Fruit fly (Drosophila melanogaster) whole organism, prepupa: ENCODE measurements around the gene Hrd3.

ENCODE experiments used
- CG10631 ChIP-seq: fragments of 200-800 bp; sonication (Bioruptor generic); optimal IDR thresholded peaks from 2 replicates; lab custom pipeline; 2016; ENCODE audit warnings: missing biosample characterization, missing genetic modification characterization
- CG10669 ChIP-seq: fragments of 200-800 bp; sonication (Bioruptor generic); optimal IDR thresholded peaks from 3 replicates; lab custom pipeline; 2018; ENCODE audit warnings: missing biosample characterization, mild to moderate bottlenecking, missing genetic modification characterization, moderate library complexity
- CG11294 ChIP-seq: fragments of 200-800 bp; sonication (Bioruptor generic); IDR thresholded peaks from 2 replicates; pipeline ENCODE4 v1.3.6; 2022; ENCODE audit warnings: missing biosample characterization, missing genetic modification characterization
- CG11762 ChIP-seq: fragments of 200-800 bp; sonication (Bioruptor generic); optimal IDR thresholded peaks from 3 replicates; lab custom pipeline; 2016; ENCODE audit warnings: missing biosample characterization, missing genetic modification characterization; ENCODE audit not compliant: insufficient read depth
- CG11902 ChIP-seq: fragments of 200-800 bp; sonication (Bioruptor generic); optimal IDR thresholded peaks from 3 replicates; lab custom pipeline; 2016; ENCODE audit warnings: missing biosample characterization, missing genetic modification characterization
- CG1621 ChIP-seq: fragments of 200-800 bp; sonication (Bioruptor generic); optimal IDR thresholded peaks from 3 replicates; lab custom pipeline; 2018; ENCODE audit warnings: missing biosample characterization, mild to moderate bottlenecking, missing genetic modification characterization
- CG16779 ChIP-seq: fragments of 200-800 bp; sonication (Bioruptor generic); optimal IDR thresholded peaks from 3 replicates; lab custom pipeline; 2017; ENCODE audit warnings: missing biosample characterization, mild to moderate bottlenecking, missing genetic modification characterization
- CG31627 ChIP-seq: fragments of 200-800 bp; sonication (Bioruptor generic); optimal IDR thresholded peaks from 3 replicates; lab custom pipeline; 2016; ENCODE audit warnings: missing biosample characterization, missing genetic modification characterization
- CG32006 ChIP-seq: fragments of 200-800 bp; sonication (Bioruptor generic); optimal IDR thresholded peaks from 3 replicates; lab custom pipeline; 2017; ENCODE audit warnings: missing biosample characterization, mild to moderate bottlenecking, missing genetic modification characterization
- CG3919 ChIP-seq: fragments of 200-800 bp; sonication (Bioruptor generic); optimal IDR thresholded peaks from 3 replicates; lab custom pipeline; 2016; ENCODE audit warnings: missing biosample characterization, missing genetic modification characterization
- CG6163 ChIP-seq: fragments of 200-800 bp; sonication (Bioruptor generic); IDR thresholded peaks from 3 replicates; pipeline ENCODE4 v1.3.6; 2022; ENCODE audit warnings: missing biosample characterization, missing genetic modification characterization
- CG6276 ChIP-seq: fragments of 200-800 bp; sonication (Bioruptor generic); optimal IDR thresholded peaks from 2 replicates; lab custom pipeline; 2017; ENCODE audit warnings: missing biosample characterization, mild to moderate bottlenecking, missing genetic modification characterization
- CG6792 ChIP-seq: fragments of 200-800 bp; sonication (Bioruptor generic); optimal IDR thresholded peaks from 3 replicates; lab custom pipeline; 2016; ENCODE audit warnings: missing biosample characterization, missing genetic modification characterization
- CG6808 ChIP-seq: fragments of 200-800 bp; sonication (Bioruptor generic); optimal IDR thresholded peaks from 3 replicates; lab custom pipeline; 2017; ENCODE audit warnings: missing biosample characterization, missing genetic modification characterization, mild to moderate bottlenecking, moderate library complexity, missing genetic modification reagents
- CG7368 ChIP-seq: fragments of 200-800 bp; sonication (Bioruptor generic); optimal IDR thresholded peaks from 3 replicates; lab custom pipeline; 2016; ENCODE audit warnings: missing biosample characterization, missing genetic modification characterization
- CG8119 ChIP-seq: fragments of 200-800 bp; sonication (Bioruptor generic); IDR thresholded peaks from 3 replicates; pipeline ENCODE4 v1.3.6; 2022; ENCODE audit warnings: missing biosample characterization, missing genetic modification characterization
- CG8319 ChIP-seq: fragments of 200-800 bp; sonication (Bioruptor generic); optimal IDR thresholded peaks from 3 replicates; lab custom pipeline; 2016; ENCODE audit warnings: missing biosample characterization, missing genetic modification characterization
- CG8632 ChIP-seq: fragments of 200-800 bp; sonication (Bioruptor generic); optimal IDR thresholded peaks from 3 replicates; lab custom pipeline; 2016; ENCODE audit warnings: missing biosample characterization, missing genetic modification characterization
- CG9139 ChIP-seq: fragments of 200-800 bp; sonication (Bioruptor generic); optimal IDR thresholded peaks from 3 replicates; lab custom pipeline; 2017; ENCODE audit warnings: missing biosample characterization, mild to moderate bottlenecking, missing genetic modification characterization
- Eip75B ChIP-seq: fragments of 200-800 bp; sonication (Bioruptor generic); optimal IDR thresholded peaks from 3 replicates; lab custom pipeline; 2016; ENCODE audit warnings: missing biosample characterization, missing genetic modification characterization
- Eip78C ChIP-seq: fragments of 200-800 bp; sonication (Bioruptor generic); peaks from one replicate; lab custom pipeline; 2016; ENCODE audit warnings: missing biosample characterization, missing genetic modification characterization
- Eip93F ChIP-seq: fragments of 200-800 bp; sonication (Bioruptor generic); optimal IDR thresholded peaks from 2 replicates; lab custom pipeline; 2016; ENCODE audit warnings: missing biosample characterization, mild to moderate bottlenecking, missing genetic modification characterization
- Ets21C ChIP-seq: fragments of 200-800 bp; sonication (Bioruptor generic); optimal IDR thresholded peaks from 3 replicates; lab custom pipeline; 2016; ENCODE audit warnings: missing biosample characterization, missing genetic modification characterization
- Ets96B ChIP-seq: fragments of 200-800 bp; optimal IDR thresholded peaks from 2 replicates; lab custom pipeline; 2019; ENCODE audit warnings: missing biosample characterization, mild to moderate bottlenecking, missing genetic modification characterization, moderate library complexity
- Hr4 ChIP-seq: fragments of 200-800 bp; sonication (Bioruptor generic); optimal IDR thresholded peaks from 3 replicates; lab custom pipeline; 2016; ENCODE audit warnings: missing biosample characterization, missing genetic modification characterization
- Lpt ChIP-seq: fragments of 200-800 bp; sonication (Bioruptor generic); optimal IDR thresholded peaks from 3 replicates; lab custom pipeline; 2016; ENCODE audit warnings: missing biosample characterization, missing genetic modification characterization
- Met ChIP-seq: fragments of 200-800 bp; sonication (Bioruptor generic); optimal IDR thresholded peaks from 3 replicates; lab custom pipeline; 2016; ENCODE audit warnings: missing biosample characterization, missing genetic modification characterization
- OdsH ChIP-seq: fragments of 200-800 bp; sonication (Bioruptor generic); optimal IDR thresholded peaks from 3 replicates; lab custom pipeline; 2016; ENCODE audit warnings: missing biosample characterization, missing genetic modification characterization
- Smox ChIP-seq: fragments of 200-800 bp; sonication (Bioruptor generic); optimal IDR thresholded peaks from 3 replicates; lab custom pipeline; 2016; ENCODE audit warnings: missing biosample characterization, missing genetic modification characterization
- Sox102F ChIP-seq: fragments of 200-800 bp; sonication (Bioruptor generic); optimal IDR thresholded peaks from 2 replicates; lab custom pipeline; 2016; ENCODE audit warnings: missing biosample characterization, mild to moderate bottlenecking, missing genetic modification characterization
- Sox14 ChIP-seq: fragments of 200-800 bp; sonication (Bioruptor generic); optimal IDR thresholded peaks from 3 replicates; lab custom pipeline; 2016; ENCODE audit warnings: missing biosample characterization, missing genetic modification characterization
- Sox15 ChIP-seq: fragments of 200-800 bp; sonication (Bioruptor generic); optimal IDR thresholded peaks from 3 replicates; lab custom pipeline; 2016; ENCODE audit warnings: missing biosample characterization, missing genetic modification characterization
- achi ChIP-seq: fragments of 200-800 bp; sonication (Bioruptor generic); optimal IDR thresholded peaks from 3 replicates; lab custom pipeline; 2016; ENCODE audit warnings: missing biosample characterization, missing genetic modification characterization
- acj6 ChIP-seq: fragments of 200-800 bp; sonication (Bioruptor generic); optimal IDR thresholded peaks from 3 replicates; lab custom pipeline; 2016; ENCODE audit warnings: missing biosample characterization, missing genetic modification characterization
- cyc ChIP-seq: fragments of 200-800 bp; sonication (Bioruptor generic); optimal IDR thresholded peaks from 3 replicates; lab custom pipeline; 2016; ENCODE audit warnings: missing biosample characterization, missing genetic modification characterization
- dac ChIP-seq: fragments of 200-800 bp; sonication (Bioruptor generic); optimal IDR thresholded peaks from 2 replicates; lab custom pipeline; 2017; ENCODE audit warnings: missing biosample characterization, mild to moderate bottlenecking, missing genetic modification characterization
- dsx ChIP-seq: fragments of 200-800 bp; optimal IDR thresholded peaks from 3 replicates; lab custom pipeline; 2019; ENCODE audit warnings: missing biosample characterization, mild to moderate bottlenecking, missing genetic modification characterization, moderate library complexity; ENCODE audit not compliant: poor library complexity, severe bottlenecking
- eg ChIP-seq: fragments of 200-800 bp; sonication (Bioruptor generic); IDR thresholded peaks from 3 replicates; pipeline ENCODE4 v1.3.6; 2022; ENCODE audit warnings: missing biosample characterization, missing genetic modification characterization
- esn ChIP-seq: fragments of 200-800 bp; sonication (Bioruptor generic); optimal IDR thresholded peaks from 2 replicates; lab custom pipeline; 2016; ENCODE audit warnings: missing biosample characterization, mild to moderate bottlenecking, missing genetic modification characterization, moderate library complexity
- fd59A ChIP-seq: fragments of 200-800 bp; sonication (Bioruptor generic); optimal IDR thresholded peaks from 2 replicates; lab custom pipeline; 2017; ENCODE audit warnings: missing biosample characterization, mild to moderate bottlenecking, missing genetic modification characterization, missing genetic modification reagents
- fd85E ChIP-seq: fragments of 200-800 bp; sonication (Bioruptor generic); optimal IDR thresholded peaks from 3 replicates; lab custom pipeline; 2016; ENCODE audit warnings: missing biosample characterization, missing genetic modification characterization
- fkh ChIP-seq: fragments of 200-800 bp; sonication (Bioruptor generic); optimal IDR thresholded peaks from 3 replicates; lab custom pipeline; 2017; ENCODE audit warnings: missing biosample characterization, mild to moderate bottlenecking, missing genetic modification characterization, moderate library complexity
- lz ChIP-seq: fragments of 200-800 bp; sonication (Bioruptor generic); optimal IDR thresholded peaks from 3 replicates; lab custom pipeline; 2016; ENCODE audit warnings: missing biosample characterization, missing genetic modification characterization
- pdm3 ChIP-seq: fragments of 200-800 bp; sonication (Bioruptor generic); optimal IDR thresholded peaks from 3 replicates; lab custom pipeline; 2016; ENCODE audit warnings: missing biosample characterization, missing genetic modification characterization
- ss ChIP-seq, 2 experiments: fragments of 200-800 bp; sonication (Bioruptor generic); optimal IDR thresholded peaks; 2 replicates in 1 of 2; 3 replicates in 1 of 2; lab custom pipeline; 2017 to 2018; ENCODE audit warnings: mild to moderate bottlenecking in 2 of 2, missing biosample characterization in 2 of 2, missing genetic modification characterization in 2 of 2, moderate library complexity in 1 of 2
- svp ChIP-seq: fragments of 200-800 bp; sonication (Bioruptor generic); peaks from one replicate; lab custom pipeline; 2016; ENCODE audit warnings: missing biosample characterization, missing genetic modification characterization
- vri ChIP-seq: fragments of 200-800 bp; sonication (Bioruptor generic); optimal IDR thresholded peaks from 3 replicates; lab custom pipeline; 2016; ENCODE audit warnings: missing biosample characterization, mild to moderate bottlenecking, missing genetic modification characterization

The Hrd3 gene

DNA sequence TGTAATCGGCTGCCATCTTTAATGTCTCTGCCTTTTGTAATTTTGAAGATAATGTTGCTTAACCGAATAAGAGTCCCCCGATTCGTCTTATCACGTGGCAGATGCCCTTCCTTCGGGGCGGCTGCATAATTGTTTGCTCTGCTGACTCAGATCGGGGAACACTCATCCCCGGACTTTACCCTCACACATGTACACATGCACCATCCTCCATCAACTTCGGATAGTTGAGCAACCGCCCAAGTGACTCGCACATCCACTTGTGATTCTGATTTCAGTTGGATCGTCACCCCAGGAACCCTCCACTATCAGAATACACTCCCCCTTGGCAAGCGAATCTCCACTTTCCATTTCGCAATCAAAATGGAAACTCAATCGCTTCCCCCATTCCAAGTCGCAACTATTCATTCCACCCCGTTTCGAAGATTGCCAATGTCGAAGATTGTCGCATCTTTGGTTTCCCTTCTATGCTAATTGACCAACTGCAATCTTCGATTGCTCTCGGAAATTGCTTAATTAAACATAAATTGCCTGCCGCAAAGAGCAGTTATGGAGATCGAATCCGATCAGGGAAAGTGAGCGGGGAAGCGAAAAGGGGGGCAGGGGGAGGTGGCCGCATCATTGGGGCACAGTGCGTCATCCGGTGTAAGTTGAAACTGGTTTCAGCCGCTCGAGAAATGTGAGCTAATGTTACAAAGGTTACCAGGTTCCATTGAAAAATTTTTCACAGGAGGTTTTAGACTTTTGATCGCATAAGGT, 26.7 kb upstream of the Hrd3 start (continued):
- peak; percentile 55 for TF ChIP-seq CG6808 (GFP tag; lab: Kevin White, UChicago)
- TF ChIP-seq Sox102F: no peak
- TF ChIP-seq CG6792 (GFP tag; lab: Kevin White, UChicago): no peak
- TF ChIP-seq Sox14 (GFP tag; lab: Kevin White, UChicago): no peak
- TF ChIP-seq CG3919 (GFP tag; lab: Kevin White, UChicago): peak; percentile 16
- TF ChIP-seq CG8319 (GFP tag; lab: Kevin White, UChicago): no peak
- TF ChIP-seq Ets96B: no peak
- TF ChIP-seq cyc: no peak
- no peak for TF ChIP-seq dsx (GFP tag; lab: Kevin White, UChicago)
- TF ChIP-seq CG10669 (GFP tag; lab: Kevin White, UChicago): no peak

DNA sequence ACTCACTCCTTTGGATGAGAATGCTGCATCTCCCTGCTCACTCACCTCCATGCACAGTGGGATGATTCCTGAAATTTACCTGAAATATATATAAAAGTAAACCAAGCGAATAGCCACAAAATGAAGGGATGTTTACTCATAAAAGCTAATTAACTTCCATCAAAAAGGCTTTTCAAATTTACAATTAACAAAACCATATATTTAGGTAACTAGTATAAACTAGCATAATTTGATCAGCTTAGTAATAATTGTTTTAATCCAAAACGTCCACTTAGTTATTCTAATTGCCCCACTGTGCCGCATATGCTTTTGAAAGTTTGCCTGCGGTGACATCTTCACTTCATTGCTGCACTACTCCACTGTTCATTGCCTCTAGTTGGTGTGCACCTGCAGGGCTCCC, 25.6 kb upstream of the Hrd3 start:
- peak; percentile 82 for TF ChIP-seq dac (GFP tag; lab: Kevin White, UChicago)
- peak; percentile 83 for TF ChIP-seq dsx (GFP tag; lab: Kevin White, UChicago)
- TF ChIP-seq Ets21C (GFP tag; lab: Kevin White, UChicago): peak; percentile 60
- TF ChIP-seq Lpt (GFP tag; lab: Kevin White, UChicago): peak; percentile 83
- peak; percentile 89 for TF ChIP-seq Sox14 (GFP tag; lab: Kevin White, UChicago)
- TF ChIP-seq lz: peak; percentile 77
- peak; percentile 11 for TF ChIP-seq vri (GFP tag; lab: Kevin White, UChicago)
- TF ChIP-seq achi (GFP tag; lab: Kevin White, UChicago): peak; percentile 87
- peak; percentile 94 for TF ChIP-seq CG32006 (GFP tag; lab: Kevin White, UChicago)
- TF ChIP-seq CG7368: peak; percentile 78
- peak; percentile 73 for TF ChIP-seq Sox15 (GFP tag; lab: Kevin White, UChicago)
- TF ChIP-seq fd85E (GFP tag; lab: Kevin White, UChicago): peak; percentile 37
- TF ChIP-seq CG10669 (GFP tag; lab: Kevin White, UChicago): peak; percentile 86
- peak; percentile 86 to 87 for TF ChIP-seq ss (GFP tag; optimal IDR thresholded peaks at IDR 0.05; lab: Kevin White, UChicago)
- TF ChIP-seq Eip75B (GFP tag; lab: Kevin White, UChicago): peak; percentile 90
- TF ChIP-seq Eip78C: peak; percentile 97
- TF ChIP-seq esn: peak; percentile 84
- peak; percentile 86 for TF ChIP-seq CG8632 (GFP tag; lab: Kevin White, UChicago)
- peak; percentile 91 for TF ChIP-seq pdm3
- TF ChIP-seq CG31627 (GFP tag; lab: Kevin White, UChicago): peak; percentile 77
- TF ChIP-seq CG1621 (tag; lab: Kevin White, UChicago): peak; percentile 85
- peak; percentile 70 for TF ChIP-seq cyc
- TF ChIP-seq CG16779 (tag; lab: Kevin White, UChicago): peak; percentile 71
- TF ChIP-seq fkh (GFP tag; lab: Kevin White, UChicago): no peak
- TF ChIP-seq CG11902 (GFP tag; lab: Kevin White, UChicago): peak; percentile 66
- peak; percentile 75 for TF ChIP-seq Smox (GFP tag; lab: Kevin White, UChicago)
- TF ChIP-seq CG9139 (GFP tag; lab: Kevin White, UChicago): peak; percentile 74
- TF ChIP-seq CG6163 (GFP tag; lab: Robert Waterston, UW): peak; percentile 80
- TF ChIP-seq fd59A: peak; percentile 86
- TF ChIP-seq CG8119 (GFP tag; lab: Robert Waterston, UW): peak; percentile 90
- peak; percentile 90 for TF ChIP-seq acj6
- TF ChIP-seq OdsH: peak; percentile 90
- TF ChIP-seq CG6276 (GFP tag; lab: Kevin White, UChicago): peak; percentile 84
- peak; percentile 88 for TF ChIP-seq svp (GFP tag; lab: Kevin White, UChicago)
- peak; percentile 80 for TF ChIP-seq CG11762
- peak; percentile 79 for TF ChIP-seq CG8319 (GFP tag; lab: Kevin White, UChicago)
- TF ChIP-seq Met: peak; percentile 85
- no peak for TF ChIP-seq Eip93F
- peak; percentile 88 for TF ChIP-seq CG3919 (GFP tag; lab: Kevin White, UChicago)
- peak; percentile 76 for TF ChIP-seq eg
- TF ChIP-seq CG10631: peak; percentile 90
- peak; percentile 65 for TF ChIP-seq CG11294 (GFP tag; lab: Robert Waterston, UW)
- peak; percentile 90 for TF ChIP-seq Hr4 (GFP tag; lab: Kevin White, UChicago)
- peak; percentile 87 for TF ChIP-seq CG6808 (GFP tag; lab: Kevin White, UChicago)
